Fruit fly (Drosophila melanogaster): ENCODE results near the gene CG14456.

Gene CG14456

dm6 chr3L:22717137-22717767 lies 30.2 kb downstream of the CG14456 start, which contains the start of the genes ArfGAP3 and CG32452 (continued):
- TF ChIP-seq Poxn (GFP tag; IDR thresholded peaks at IDR 0.05) (no peak), H15 (GFP tag; IDR thresholded peaks at IDR 0.05) (peak; percentile 62; the same call in 1 of the 3 replicates), lab (GFP tag; optimal IDR thresholded peaks at IDR 0.05) (peak; percentile 70), CG4404 (GFP tag; IDR thresholded peaks at IDR 0.05) (peak; percentile 69; the same call in 1 of the 2 replicates), H2.0 (GFP tag; IDR thresholded peaks at IDR 0.05) (peak; percentile 59; the same call in 1 of the 2 replicates), Atf-2 (GFP tag; optimal IDR thresholded peaks at IDR 0.05) (no peak), Dbx (GFP tag; IDR thresholded peaks at IDR 0.05) (peak; percentile 82), maf-S (GFP tag; optimal IDR thresholded peaks at IDR 0.05) (no peak), CoRest (tag; optimal IDR thresholded peaks at IDR 0.05) (peak; percentile 84), Eip74EF (GFP tag; optimal IDR thresholded peaks at IDR 0.05) (peak in 1 of 2 experiments; percentile 50), Hmx (GFP tag; optimal IDR thresholded peaks at IDR 0.05) (no peak), E2f1 (GFP tag; IDR thresholded peaks at IDR 0.05) (peak; percentile 31; the same call in 1 of the 2 replicates), Xrp1 (GFP tag; IDR thresholded peaks at IDR 0.05) (peak; percentile 79), CG10654 (GFP tag; optimal IDR thresholded peaks at IDR 0.05) (peak; percentile 65), BtbVII (GFP tag; optimal IDR thresholded peaks at IDR 0.05) (peak; percentile 61), Meics (GFP tag; optimal IDR thresholded peaks at IDR 0.05) (peak; percentile 73), CG33557 (GFP tag; optimal IDR thresholded peaks at IDR 0.05) (peak; percentile 61), Fer3 (tag; optimal IDR thresholded peaks at IDR 0.05) (peak; percentile 78), ftz-f1 (GFP tag; optimal IDR thresholded peaks at IDR 0.05) (peak; percentile 77), bigmax (GFP tag; optimal IDR thresholded peaks at IDR 0.05) (no peak), NFAT (GFP tag; IDR thresholded peaks at IDR 0.05) (peak; percentile 72), CG2678 (tag; optimal IDR thresholded peaks at IDR 0.05) (peak; percentile 79), CG10462 (GFP tag; optimal IDR thresholded peaks at IDR 0.05) (peak; percentile 61), Gsc (GFP tag; IDR thresholded peaks at IDR 0.05) (no peak), ash1 (GFP tag; optimal IDR thresholded peaks at IDR 0.05) (no peak), Sox102F (GFP tag; optimal IDR thresholded peaks at IDR 0.05) (peak; percentile 75), inv (GFP tag; IDR thresholded peaks at IDR 0.05; ENCODE audit: partially characterized antibody) (peak; percentile 47), sug (tag; optimal IDR thresholded peaks at IDR 0.05) (peak; percentile 73), Gug (GFP tag; IDR thresholded peaks at IDR 0.05) (peak; percentile 51; the same call in 2 of the 4 replicates), bowl (GFP tag; IDR thresholded peaks at IDR 0.05) (no peak), CG7372 (GFP tag; IDR thresholded peaks at IDR 0.05) (peak; percentile 74), nom (GFP tag; optimal IDR thresholded peaks at IDR 0.05) (no peak), chn (GFP tag; optimal IDR thresholded peaks at IDR 0.05) (peak; percentile 65), sisA (GFP tag; IDR thresholded peaks at IDR 0.05) (peak; percentile 64), Ravus (GFP tag; IDR thresholded peaks at IDR 0.05) (no peak), ase (GFP tag; IDR thresholded peaks at IDR 0.05) (peak; percentile 65), Bteb2 (GFP tag; optimal IDR thresholded peaks at IDR 0.05) (peak; percentile 52), unc-4 (GFP tag; IDR thresholded peaks at IDR 0.05; ENCODE audit: partially characterized antibody) (peak; percentile 58; the same call in 1 of the 2 replicates), CG32767 (GFP tag; IDR thresholded peaks at IDR 0.05) (peak; percentile 66; the same call in 1 of the 2 replicates), CG12236 (GFP tag; optimal IDR thresholded peaks at IDR 0.05) (peak; percentile 5), CG6689 (GFP tag; IDR thresholded peaks at IDR 0.05) (peak; percentile 76), CG15269 (tag; optimal IDR thresholded peaks at IDR 0.05) (peak; percentile 75), CG7987 (GFP tag; optimal IDR thresholded peaks at IDR 0.05) (no peak), mld (GFP tag; IDR thresholded peaks at IDR 0.05; ENCODE audit: partially characterized antibody) (no peak), CG3995 (GFP tag; optimal IDR thresholded peaks at IDR 0.05) (peak; percentile 39), CG8478 (optimal IDR thresholded peaks at IDR 0.05) (no peak), Tbp (GFP tag; optimal IDR thresholded peaks at IDR 0.05) (no peak), Nf-YB (GFP tag; optimal IDR thresholded peaks at IDR 0.05) (peak; percentile 52), unpg (GFP tag; optimal IDR thresholded peaks at IDR 0.05) (peak; percentile 68), Stat92E (GFP tag; optimal IDR thresholded peaks at IDR 0.05) (peak in 1 of 3 experiments; percentile 28)
